Fruit fly (Drosophila melanogaster): ENCODE measurements around the gene 5PtaseI.
A peak's percentile ranks its signal among the peaks of the same experiment; 100 is the strongest.

The 5PtaseI gene

DNA sequence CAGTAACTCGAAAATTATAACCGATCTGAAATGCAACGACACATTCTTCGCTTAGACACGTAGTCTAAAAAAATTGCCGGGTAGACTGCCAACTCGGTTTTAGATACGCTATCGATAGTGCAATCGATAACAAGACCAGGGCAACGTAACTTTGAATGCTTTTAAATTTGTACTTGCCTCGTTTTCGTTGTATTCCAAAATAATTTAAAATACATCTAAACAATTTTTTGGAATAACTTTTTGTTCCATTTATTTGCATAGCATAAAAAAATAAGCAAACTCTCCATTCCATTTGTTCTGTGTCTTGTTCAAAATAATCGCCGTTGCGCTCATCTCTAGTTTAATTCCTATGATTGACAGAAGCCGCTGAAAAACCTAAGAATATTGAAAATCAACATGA is 24.6 kb upstream of the 5PtaseI start, which contains the start of the genes Stt3B and CG11839 (continued):
- no peak for TF ChIP-seq wor (GFP tag; IDR thresholded peaks at IDR 0.05)
- TF ChIP-seq tx (GFP tag; optimal IDR thresholded peaks at IDR 0.05), result peak; percentile 78
- no peak for TF ChIP-seq GATAe (GFP tag; conservative IDR thresholded peaks at IDR 0.05)
- no peak; the same call in 1 of the 2 replicates for TF ChIP-seq H2.0 (GFP tag; IDR thresholded peaks at IDR 0.05)
- TF ChIP-seq CG13775 (GFP tag; optimal IDR thresholded peaks at IDR 0.05), result peak; percentile 74
- TF ChIP-seq Fer2 (tag; optimal IDR thresholded peaks at IDR 0.05), result peak; percentile 58
- TF ChIP-seq CG2120 (GFP tag; optimal IDR thresholded peaks at IDR 0.05), result peak; percentile 91
- TF ChIP-seq zen (tag; optimal IDR thresholded peaks at IDR 0.05), result peak; percentile 48
- peak; percentile 97 for TF ChIP-seq Ets65A (GFP tag)
- TF ChIP-seq en (GFP tag; optimal IDR thresholded peaks at IDR 0.05), result peak; percentile 25
- TF ChIP-seq Sry-β (GFP tag; optimal IDR thresholded peaks at IDR 0.05), result peak; percentile 31
- TF ChIP-seq CG7839 (tag; optimal IDR thresholded peaks at IDR 0.05), result no peak
- peak; percentile 42 for TF ChIP-seq CG5245 (GFP tag; optimal IDR thresholded peaks at IDR 0.05)
- no peak for TF ChIP-seq hkb (optimal IDR thresholded peaks at IDR 0.05)
- peak; percentile 67 for TF ChIP-seq hkb (GFP tag; IDR thresholded peaks at IDR 0.05)
- TF ChIP-seq bab2 (GFP tag; optimal IDR thresholded peaks at IDR 0.05), result peak; percentile 72
- TF ChIP-seq CG1233 (GFP tag; optimal IDR thresholded peaks at IDR 0.05), result peak; percentile 21
- TF ChIP-seq CG3847 (GFP tag; IDR thresholded peaks at IDR 0.05), result peak; percentile 91
- peak; percentile 65 for TF ChIP-seq CG14014 (GFP tag; IDR thresholded peaks at IDR 0.05)
- TF ChIP-seq H15 (GFP tag; IDR thresholded peaks at IDR 0.05), result no peak
- TF ChIP-seq Jarid2 (GFP tag; optimal IDR thresholded peaks at IDR 0.05), result no peak
- no peak for TF ChIP-seq Rx (GFP tag; IDR thresholded peaks at IDR 0.05)
- TF ChIP-seq CG13894 (tag; optimal IDR thresholded peaks at IDR 0.05), result no peak
- TF ChIP-seq CG11398 (GFP tag; optimal IDR thresholded peaks at IDR 0.05), result peak; percentile 64
- TF ChIP-seq Chrac-16 (GFP tag; optimal IDR thresholded peaks at IDR 0.05), result peak; percentile 75
- peak; percentile 73 for TF ChIP-seq CG1792 (GFP tag; optimal IDR thresholded peaks at IDR 0.05)
- no peak for TF ChIP-seq CG5953 (GFP tag; IDR thresholded peaks at IDR 0.05)
- TF ChIP-seq Scr (GFP tag; IDR thresholded peaks at IDR 0.05; ENCODE audit: partially characterized antibody), result peak; percentile 95
- TF ChIP-seq esg (GFP tag; conservative IDR thresholded peaks at IDR 0.05), result 0 out of 2 replicates have a peak, but pooled peaks have one; percentile 23
- peak; percentile 69 for TF ChIP-seq maf-S (GFP tag; optimal IDR thresholded peaks at IDR 0.05)
- peak; percentile 81 for TF ChIP-seq ind (GFP tag; optimal IDR thresholded peaks at IDR 0.05)
- peak; percentile 45 for TF ChIP-seq Atf3 (GFP tag; optimal IDR thresholded peaks at IDR 0.05)
- TF ChIP-seq CG10274 (GFP tag; optimal IDR thresholded peaks at IDR 0.05), result no peak
- peak; percentile 82 for TF ChIP-seq CG6791 (GFP tag; IDR thresholded peaks at IDR 0.05; ENCODE audit: partially characterized antibody)
- peak; percentile 69 for TF ChIP-seq CG13296 (GFP tag; optimal IDR thresholded peaks at IDR 0.05)
- peak; percentile 78 for TF ChIP-seq Hr3 (GFP tag; optimal IDR thresholded peaks at IDR 0.05)
- TF ChIP-seq crp (GFP tag; optimal IDR thresholded peaks at IDR 0.05), result peak in 1 of 2 experiments; percentile 43
- no peak for TF ChIP-seq gcm (GFP tag; optimal IDR thresholded peaks at IDR 0.05)
- TF ChIP-seq CG16779 (GFP tag; IDR thresholded peaks at IDR 0.05), result no peak
- TF ChIP-seq Camta (GFP tag; optimal IDR thresholded peaks at IDR 0.05), result peak; percentile 74
- TF ChIP-seq bowl (GFP tag; IDR thresholded peaks at IDR 0.05), result no peak
- no peak for TF ChIP-seq sim (GFP tag; IDR thresholded peaks at IDR 0.05)
- peak; percentile 74 for TF ChIP-seq CG9609 (GFP tag; optimal IDR thresholded peaks at IDR 0.05)
- peak; percentile 46 for TF ChIP-seq CG18011 (GFP tag; optimal IDR thresholded peaks at IDR 0.05)
- no peak for TF ChIP-seq br (optimal IDR thresholded peaks at IDR 0.05)
- peak; percentile 91 for TF ChIP-seq CG14860 (GFP tag; IDR thresholded peaks at IDR 0.05; ENCODE audit: partially characterized antibody)
- TF ChIP-seq CG7372 (GFP tag; IDR thresholded peaks at IDR 0.05), result peak; percentile 70
- TF ChIP-seq knrl (GFP tag; IDR thresholded peaks at IDR 0.05; ENCODE audit: partially characterized antibody), result peak; percentile 96
- no peak for TF ChIP-seq MTF-1 (GFP tag; optimal IDR thresholded peaks at IDR 0.05; ENCODE audit: borderline replicate concordance)
- peak; percentile 90 for TF ChIP-seq Ets97D (GFP tag; optimal IDR thresholded peaks at IDR 0.05)
- peak; percentile 81 for TF ChIP-seq shn (GFP tag; optimal IDR thresholded peaks at IDR 0.05)
- TF ChIP-seq sens (GFP tag), result peak; percentile 96
